Fruit fly (Drosophila melanogaster) whole organism, pupa: ENCODE data around the gene Nha1.

Experiments
- CG10348 ChIP-seq: fragments of 200-800 bp; sonication (Bioruptor generic); IDR thresholded peaks from 2 replicates; pipeline ENCODE4 v1.3.6; 2022; ENCODE audit warnings: missing biosample characterization, missing genetic modification characterization
- CG12605 ChIP-seq: fragments of 200-800 bp; sonication (Bioruptor generic); IDR thresholded peaks from 2 replicates; pipeline ENCODE4 v1.3.6; 2022; ENCODE audit warnings: missing biosample characterization, missing genetic modification characterization
- CG13204 ChIP-seq: fragments of 200-800 bp; sonication (Bioruptor generic); optimal IDR thresholded peaks from 2 replicates; lab custom pipeline; 2018; ENCODE audit warnings: missing biosample characterization, mild to moderate bottlenecking, missing genetic modification characterization, moderate library complexity
- CG14655 ChIP-seq: fragments of 200-800 bp; sonication (Bioruptor generic); optimal IDR thresholded peaks from 3 replicates; lab custom pipeline; 2017; ENCODE audit warnings: mild to moderate bottlenecking, missing biosample characterization, missing genetic modification reagents, missing genetic modification characterization
- CG15710 ChIP-seq: fragments of 200-800 bp; sonication (Bioruptor generic); optimal IDR thresholded peaks from 2 replicates; lab custom pipeline; 2018; ENCODE audit warnings: missing biosample characterization, mild to moderate bottlenecking, missing genetic modification characterization, moderate library complexity
- CG17806 ChIP-seq: fragments of 200-800 bp; sonication (Bioruptor generic); optimal IDR thresholded peaks from 2 replicates; lab custom pipeline; 2018; ENCODE audit warnings: missing biosample characterization, mild to moderate bottlenecking, missing genetic modification characterization, moderate library complexity
- CG32121 ChIP-seq: fragments of 200-800 bp; sonication (Bioruptor generic); IDR thresholded peaks from 2 replicates; pipeline ENCODE4 v1.3.6; 2022; ENCODE audit warnings: missing biosample characterization, missing genetic modification characterization
- CG34367 ChIP-seq: fragments of 200-800 bp; sonication (Bioruptor generic); optimal IDR thresholded peaks from 2 replicates; lab custom pipeline; 2018; ENCODE audit warnings: missing biosample characterization, mild to moderate bottlenecking, missing genetic modification characterization
- CG4496 ChIP-seq: fragments of 200-800 bp; sonication (Bioruptor generic); IDR thresholded peaks from 3 replicates; pipeline ENCODE4 v1.3.6; 2022; ENCODE audit warnings: missing biosample characterization, missing genetic modification characterization
- CG8159 ChIP-seq: fragments of 200-800 bp; sonication (Bioruptor generic); optimal IDR thresholded peaks from 3 replicates; lab custom pipeline; 2018; ENCODE audit warnings: missing biosample characterization, mild to moderate bottlenecking, missing genetic modification characterization, moderate library complexity
- CG8301 ChIP-seq: fragments of 200-800 bp; sonication (Bioruptor generic); optimal IDR thresholded peaks from 2 replicates; lab custom pipeline; 2018; ENCODE audit warnings: missing biosample characterization, mild to moderate bottlenecking, missing genetic modification characterization
- CG9948 ChIP-seq: fragments of 200-800 bp; sonication (Bioruptor generic); optimal IDR thresholded peaks from 2 replicates; lab custom pipeline; 2018; ENCODE audit warnings: missing biosample characterization, mild to moderate bottlenecking, missing genetic modification characterization, moderate library complexity
- D1 ChIP-seq: fragments of 200-800 bp; sonication (Bioruptor generic); optimal IDR thresholded peaks from 2 replicates; lab custom pipeline; 2018; ENCODE audit warnings: missing biosample characterization, mild to moderate bottlenecking, missing genetic modification characterization, moderate library complexity
- EcR ChIP-seq: fragments of 200-800 bp; sonication (Bioruptor generic); optimal IDR thresholded peaks from 3 replicates; lab custom pipeline; 2019; ENCODE audit warnings: missing biosample characterization, missing genetic modification characterization, mild to moderate bottlenecking, moderate library complexity, missing genetic modification reagents
- Ets98B ChIP-seq: fragments of 200-800 bp; sonication (Bioruptor generic); IDR thresholded peaks from 2 replicates; pipeline ENCODE4 v1.3.6; 2022; ENCODE audit warnings: missing biosample characterization, missing genetic modification characterization
- Pif1A ChIP-seq: fragments of 200-800 bp; sonication (Bioruptor generic); optimal IDR thresholded peaks from 3 replicates; lab custom pipeline; 2016; ENCODE audit warnings: missing biosample characterization, missing genetic modification characterization
- Pif1B ChIP-seq: fragments of 200-800 bp; sonication (Bioruptor generic); optimal IDR thresholded peaks from 3 replicates; lab custom pipeline; 2016; ENCODE audit warnings: missing biosample characterization, missing genetic modification characterization
- Snoo ChIP-seq: fragments of 200-800 bp; sonication (Bioruptor generic); optimal IDR thresholded peaks from 3 replicates; lab custom pipeline; 2017; ENCODE audit warnings: missing biosample characterization, mild to moderate bottlenecking, missing genetic modification characterization, inconsistent platforms
- fd96Ca ChIP-seq: fragments of 200-800 bp; sonication (Bioruptor generic); IDR thresholded peaks from 3 replicates; pipeline ENCODE4 v1.3.6; 2022; ENCODE audit warnings: missing biosample characterization, missing genetic modification characterization
- gl ChIP-seq: fragments of 200-800 bp; sonication (Bioruptor generic); optimal IDR thresholded peaks from 2 replicates; lab custom pipeline; 2018; ENCODE audit warnings: missing biosample characterization, mild to moderate bottlenecking, missing genetic modification characterization
- rn ChIP-seq: fragments of 200-800 bp; sonication (Bioruptor generic); IDR thresholded peaks from 2 replicates; pipeline ENCODE4 v1.3.6; 2022; ENCODE audit warnings: missing biosample characterization, missing genetic modification characterization

Gene Nha1

dm6 chr2L:6874526-6875198 lies 4.5 kb upstream of the Nha1 start, which contains the start of gene Nlg2:
Gene Nlg2 (plus strand): TSS chr2L:6874900.
- peak; percentile 41 for TF ChIP-seq CG15710 (tag; lab: Kevin White, UChicago)
- no peak for TF ChIP-seq CG10348 (GFP tag; lab: Robert Waterston, UW)
- TF ChIP-seq CG12605 (GFP tag; lab: Robert Waterston, UW): no peak
- no peak for TF ChIP-seq gl (tag; lab: Kevin White, UChicago)
- peak; percentile 2 for TF ChIP-seq CG17806 (tag; lab: Kevin White, UChicago)
- TF ChIP-seq CG34367: no peak
- TF ChIP-seq D1 (tag; lab: Kevin White, UChicago): no peak
- TF ChIP-seq CG8159 (tag; lab: Kevin White, UChicago): peak; percentile 66
- no peak for TF ChIP-seq CG4496 (GFP tag; lab: Robert Waterston, UW)
- TF ChIP-seq CG32121: no peak
- TF ChIP-seq EcR (GFP tag; lab: Kevin White, UChicago): no peak
- TF ChIP-seq Pif1B (GFP tag; lab: Kevin White, UChicago): no peak
- TF ChIP-seq CG14655 (GFP tag; lab: Kevin White, UChicago): peak; percentile 43
- TF ChIP-seq CG9948 (tag; lab: Kevin White, UChicago): peak; percentile 36
- TF ChIP-seq CG13204 (GFP tag; lab: Kevin White, UChicago): no peak
- no peak for TF ChIP-seq Pif1A (GFP tag; lab: Kevin White, UChicago)
- no peak for TF ChIP-seq Ets98B (GFP tag; lab: Robert Waterston, UW)
- TF ChIP-seq CG8301 (tag; lab: Kevin White, UChicago): peak; percentile 14
- TF ChIP-seq Snoo: no peak
- TF ChIP-seq rn (GFP tag; lab: Robert Waterston, UW): no peak
- no peak for TF ChIP-seq fd96Ca (GFP tag; lab: Robert Waterston, UW)

dm6 chr2L:6874006-6874405 lies 3.8 kb upstream of the Nha1 start:
- no peak for TF ChIP-seq CG9948 (tag; lab: Kevin White, UChicago)
- no peak for TF ChIP-seq Pif1A (GFP tag; lab: Kevin White, UChicago)
- no peak for TF ChIP-seq CG13204 (GFP tag; lab: Kevin White, UChicago)
- TF ChIP-seq Ets98B (GFP tag; lab: Robert Waterston, UW): no peak
- TF ChIP-seq Pif1B (GFP tag; lab: Kevin White, UChicago): no peak

- TF ChIP-seq gl (tag; lab: Kevin White, UChicago) (no peak), CG8159 (tag; lab: Kevin White, UChicago) (no peak), CG17806 (tag; lab: Kevin White, UChicago) (no peak), Ets98B (GFP tag; lab: Robert Waterston, UW) (no peak), CG8301 (tag; lab: Kevin White, UChicago) (no peak), Snoo (no peak), fd96Ca (GFP tag; lab: Robert Waterston, UW) (no peak), CG9948 (tag; lab: Kevin White, UChicago) (no peak)
- TF ChIP-seq, all 21 proteins: peak for 0
These were observed 588 bp upstream of the Nha1 start for dm6 chr2L:6870777-6871176.

dm6 chr2L:6868178-6868867 lies 1.9 kb downstream of the Nha1 start:
- TF ChIP-seq EcR (GFP tag; lab: Kevin White, UChicago) (no peak), CG13204 (GFP tag; lab: Kevin White, UChicago) (no peak), CG4496 (GFP tag; lab: Robert Waterston, UW) (no peak), CG15710 (tag; lab: Kevin White, UChicago) (no peak), CG32121 (no peak), CG9948 (tag; lab: Kevin White, UChicago) (no peak), CG12605 (GFP tag; lab: Robert Waterston, UW) (no peak), CG8159 (tag; lab: Kevin White, UChicago) (no peak), rn (GFP tag; lab: Robert Waterston, UW) (no peak), CG17806 (tag; lab: Kevin White, UChicago) (no peak), gl (tag; lab: Kevin White, UChicago) (no peak), CG8301 (tag; lab: Kevin White, UChicago) (no peak), Ets98B (GFP tag; lab: Robert Waterston, UW) (no peak), CG34367 (no peak), CG14655 (GFP tag; lab: Kevin White, UChicago) (no peak), D1 (tag; lab: Kevin White, UChicago) (no peak), Pif1B (GFP tag; lab: Kevin White, UChicago) (no peak)

dm6 chr2L:6853917-6854316 lies 16.3 kb downstream of the Nha1 start:
- TF ChIP-seq CG12605 (GFP tag; lab: Robert Waterston, UW): peak; percentile 42; the same call in 1 of the 2 replicates
- no peak for TF ChIP-seq CG4496 (GFP tag; lab: Robert Waterston, UW)
- no peak for TF ChIP-seq fd96Ca (GFP tag; lab: Robert Waterston, UW)
- TF ChIP-seq, all 21 proteins: peak for 1
